Worm (Caenorhabditis elegans): Measurements from ENCODE around the gene T19D12.9.

- TF ChIP-seq dao-5 (tag; optimal IDR thresholded peaks at IDR 0.05): no peak
- no peak for TF ChIP-seq him-1 (tag; optimal IDR thresholded peaks at IDR 0.05)
- no peak for TF ChIP-seq W03F9.2 (tag; optimal IDR thresholded peaks at IDR 0.05)
Observed at ce11 chrII:6616135-6616534, 38.0 kb downstream of the T19D12.9 start.
